Fruit fly (Drosophila melanogaster) whole organism, embryonic: ENCODE results near the gene Gen.

Experiments
- Abd-B ChIP-seq: fragments of 200-800 bp; sonication (Bioruptor generic); optimal IDR thresholded peaks from 2 replicates; lab custom pipeline; 2018; ENCODE audit warnings: missing biosample characterization, mild to moderate bottlenecking, missing genetic modification characterization, moderate library complexity
- Adf1 ChIP-seq: fragments of 200-800 bp; sonication (Bioruptor generic); IDR thresholded peaks from 2 replicates; pipeline ENCODE4 v1.3.6; 2022; ENCODE audit warnings: missing biosample characterization, missing genetic modification characterization
- CG11504 ChIP-seq: fragments of 200-800 bp; sonication (Bioruptor generic); optimal IDR thresholded peaks from 3 replicates; lab custom pipeline; 2019; ENCODE audit warnings: missing biosample characterization, mild to moderate bottlenecking, missing genetic modification characterization, moderate library complexity
- CG13123 ChIP-seq: fragments of 200-800 bp; sonication (Bioruptor generic); optimal IDR thresholded peaks from 2 replicates; lab custom pipeline; 2016; ENCODE audit warnings: missing biosample characterization, missing genetic modification characterization
- CG13287 ChIP-seq: fragments of 200-800 bp; sonication (Bioruptor generic); IDR thresholded peaks from 2 replicates; pipeline ENCODE4 v1.3.6; 2022; ENCODE audit warnings: missing biosample characterization, missing genetic modification characterization; ENCODE audit not compliant: partially characterized antibody
- CG14667 ChIP-seq: fragments of 200-800 bp; sonication (Bioruptor generic); IDR thresholded peaks from 2 replicates; pipeline ENCODE4 v1.3.6; 2022; ENCODE audit warnings: missing biosample characterization, missing genetic modification characterization
- CG14965 ChIP-seq: fragments of 200-800 bp; sonication (Bioruptor generic); optimal IDR thresholded peaks from 2 replicates; lab custom pipeline; 2016; ENCODE audit warnings: missing biosample characterization, missing genetic modification characterization, borderline replicate concordance
- CG1792 ChIP-seq: fragments of 200-800 bp; sonication (Bioruptor generic); optimal IDR thresholded peaks from 2 replicates; lab custom pipeline; 2016; ENCODE audit warnings: missing biosample characterization, missing genetic modification characterization
- CG18476 ChIP-seq: fragments of 200-800 bp; sonication (Bioruptor generic); optimal IDR thresholded peaks from 2 replicates; lab custom pipeline; 2016; ENCODE audit warnings: missing biosample characterization, mild to moderate bottlenecking, missing genetic modification characterization
- CG34224 ChIP-seq: fragments of 200-800 bp; sonication (Bioruptor generic); IDR thresholded peaks from 3 replicates; pipeline ENCODE4 v1.3.6; 2022; ENCODE audit warnings: missing biosample characterization, missing genetic modification characterization; ENCODE audit not compliant: partially characterized antibody
- CG4854 ChIP-seq: fragments of 200-800 bp; sonication (Bioruptor generic); optimal IDR thresholded peaks from 2 replicates; lab custom pipeline; 2016; ENCODE audit warnings: missing biosample characterization, missing genetic modification characterization, inconsistent platforms
- CG7928 ChIP-seq: fragments of 200-800 bp; sonication (Bioruptor generic); optimal IDR thresholded peaks from 2 replicates; lab custom pipeline; 2017; ENCODE audit warnings: missing biosample characterization, mild to moderate bottlenecking, missing genetic modification characterization
- CG8290 ChIP-seq, 3 experiments: fragments of 200-800 bp; sonication (Bioruptor generic); optimal IDR thresholded peaks; 2 replicates each; lab custom pipeline; 2016 to 2019; ENCODE audit warnings: missing biosample characterization in 3 of 3, missing genetic modification characterization in 3 of 3, mild to moderate bottlenecking in 2 of 3, moderate library complexity in 1 of 3
- CG9609 ChIP-seq: fragments of 200-800 bp; sonication (Bioruptor generic); optimal IDR thresholded peaks from 3 replicates; lab custom pipeline; 2016; ENCODE audit warnings: missing biosample characterization, missing genetic modification characterization
- CHES-1-like ChIP-seq: fragments of 200-800 bp; sonication (Bioruptor generic); optimal IDR thresholded peaks from 2 replicates; lab custom pipeline; 2016; ENCODE audit warnings: missing biosample characterization, missing genetic modification characterization
- Ets65A ChIP-seq: fragments of 200-800 bp; sonication (Bioruptor generic); peaks from one replicate; lab custom pipeline; 2016; ENCODE audit warnings: missing biosample characterization, missing genetic modification characterization
- Ets97D ChIP-seq: fragments of 200-800 bp; sonication (Bioruptor generic); optimal IDR thresholded peaks from 3 replicates; lab custom pipeline; 2016; ENCODE audit warnings: missing biosample characterization, missing genetic modification characterization
- Mes4 ChIP-seq: fragments of 200-800 bp; sonication (Bioruptor generic); optimal IDR thresholded peaks from 2 replicates; lab custom pipeline; 2016; ENCODE audit warnings: missing biosample characterization, missing genetic modification characterization
- NFAT ChIP-seq: fragments of 200-800 bp; sonication (Bioruptor generic); IDR thresholded peaks from 2 replicates; pipeline ENCODE4 v1.3.6; 2022; ENCODE audit warnings: missing biosample characterization, missing genetic modification characterization
- Opbp ChIP-seq: fragments of 200-800 bp; sonication (Bioruptor generic); IDR thresholded peaks from 3 replicates; pipeline ENCODE4 v1.3.6; 2022; ENCODE audit warnings: missing biosample characterization, missing genetic modification characterization; ENCODE audit not compliant: partially characterized antibody
- Poxn ChIP-seq: fragments of 200-800 bp; sonication (Bioruptor generic); IDR thresholded peaks from 2 replicates; pipeline ENCODE4 v1.3.6; 2022; ENCODE audit warnings: missing biosample characterization, missing genetic modification characterization
- Rfx ChIP-seq: fragments of 200-800 bp; sonication (Bioruptor generic); IDR thresholded peaks from 2 replicates; pipeline ENCODE4 v1.3.6; 2022; ENCODE audit warnings: missing biosample characterization, missing genetic modification characterization
- Side ChIP-seq: fragments of 200-800 bp; sonication (Bioruptor generic); optimal IDR thresholded peaks from 2 replicates; lab custom pipeline; 2016; ENCODE audit warnings: missing biosample characterization, missing genetic modification characterization
- Taf1 ChIP-seq: fragments of 200-800 bp; sonication (Bioruptor generic); IDR thresholded peaks from 2 replicates; pipeline ENCODE4 v1.3.6; 2022; ENCODE audit warnings: missing biosample characterization, missing genetic modification characterization
- Tbp ChIP-seq: fragments of >200 bp; optimal IDR thresholded peaks from 2 replicates; lab custom pipeline; 2018; ENCODE audit warnings: missing biosample characterization, missing genetic modification characterization
- ara ChIP-seq: fragments of 200-800 bp; sonication (Bioruptor generic); IDR thresholded peaks from 2 replicates; pipeline ENCODE4 v1.3.6; 2022; ENCODE audit warnings: missing biosample characterization, missing genetic modification characterization
- bab2 ChIP-seq: fragments of 200-800 bp; sonication (Bioruptor generic); optimal IDR thresholded peaks from 2 replicates; lab custom pipeline; 2016; ENCODE audit warnings: missing biosample characterization, missing genetic modification characterization
- br ChIP-seq: fragments of >200 bp; optimal IDR thresholded peaks from 2 replicates; lab custom pipeline; 2017
- chinmo ChIP-seq: fragments of 200-800 bp; sonication (Bioruptor generic); IDR thresholded peaks from 4 replicates; pipeline ENCODE4 v1.3.6; 2022; ENCODE audit warnings: missing biosample characterization, missing genetic modification characterization; ENCODE audit not compliant: partially characterized antibody
- chn ChIP-seq: fragments of 200-800 bp; sonication (Bioruptor generic); optimal IDR thresholded peaks from 2 replicates; lab custom pipeline; 2016; ENCODE audit warnings: missing biosample characterization, missing genetic modification characterization
- cwo ChIP-seq: fragments of 200-800 bp; sonication (Bioruptor generic); optimal IDR thresholded peaks from 3 replicates; lab custom pipeline; 2017; ENCODE audit warnings: missing biosample characterization, missing genetic modification characterization, mild to moderate bottlenecking, moderate library complexity, missing genetic modification reagents
- dati ChIP-seq: fragments of 200-800 bp; sonication (Bioruptor generic); IDR thresholded peaks from 2 replicates; pipeline ENCODE4 v1.3.6; 2022; ENCODE audit warnings: missing biosample characterization, missing genetic modification characterization
- dm ChIP-seq: fragments of 200-800 bp; sonication (Bioruptor generic); optimal IDR thresholded peaks from 3 replicates; lab custom pipeline; 2016; ENCODE audit warnings: missing biosample characterization, missing genetic modification characterization
- ftz-f1 ChIP-seq: fragments of 200-800 bp; sonication (Bioruptor generic); optimal IDR thresholded peaks from 2 replicates; lab custom pipeline; 2016; ENCODE audit warnings: missing biosample characterization, missing genetic modification characterization
- gro ChIP-seq: fragments of 200-800 bp; sonication (Bioruptor generic); optimal IDR thresholded peaks from 2 replicates; lab custom pipeline; 2016; ENCODE audit warnings: missing biosample characterization, missing genetic modification characterization
- hkb ChIP-seq, 2 experiments: fragments of 200-800 bp in 1 of 2; fragments of >200 bp in 1 of 2; sonication (Bioruptor generic) in 1 of 2; IDR thresholded peaks in 1 of 2; optimal IDR thresholded peaks in 1 of 2; 2 replicates each; pipeline versions ENCODE4 v1.3.6 to Lab custom; 2017 to 2022; ENCODE audit warnings: missing biosample characterization in 1 of 2, missing genetic modification characterization in 1 of 2
- jigr1 ChIP-seq: fragments of 200-800 bp; sonication (Bioruptor generic); IDR thresholded peaks from 3 replicates; pipeline ENCODE4 v1.3.6; 2022; ENCODE audit warnings: missing biosample characterization, missing genetic modification characterization
- lab ChIP-seq: fragments of 200-800 bp; sonication (Bioruptor generic); optimal IDR thresholded peaks from 3 replicates; lab custom pipeline; 2017; ENCODE audit warnings: missing biosample characterization, missing genetic modification characterization, mild to moderate bottlenecking, moderate library complexity, missing genetic modification reagents
- mam ChIP-seq: fragments of 200-800 bp; sonication (Bioruptor generic); optimal IDR thresholded peaks from 3 replicates; lab custom pipeline; 2016; ENCODE audit warnings: missing biosample characterization, missing genetic modification characterization
- pho ChIP-seq: fragments of 200-800 bp; sonication (Bioruptor generic); optimal IDR thresholded peaks from 2 replicates; lab custom pipeline; 2016; ENCODE audit warnings: missing biosample characterization, missing genetic modification characterization
- phol ChIP-seq: fragments of 200-800 bp; sonication (Bioruptor generic); optimal IDR thresholded peaks from 3 replicates; lab custom pipeline; 2018; ENCODE audit warnings: missing biosample characterization, mild to moderate bottlenecking, missing genetic modification characterization, moderate library complexity
- rib ChIP-seq: fragments of 200-800 bp; sonication (Bioruptor generic); IDR thresholded peaks from 2 replicates; pipeline ENCODE4 v1.3.6; 2022; ENCODE audit warnings: missing biosample characterization, missing genetic modification characterization
- scrt ChIP-seq: fragments of 200-800 bp; sonication (Bioruptor generic); optimal IDR thresholded peaks from 2 replicates; lab custom pipeline; 2018; ENCODE audit warnings: missing biosample characterization, mild to moderate bottlenecking, missing genetic modification characterization, moderate library complexity
- sd ChIP-seq: fragments of 200-800 bp; sonication (Bioruptor generic); optimal IDR thresholded peaks from 3 replicates; lab custom pipeline; 2018; ENCODE audit warnings: missing biosample characterization, mild to moderate bottlenecking, missing genetic modification characterization, moderate library complexity
- sens ChIP-seq: fragments of 200-800 bp; sonication (Bioruptor generic); peaks from one replicate; lab custom pipeline; 2016; ENCODE audit warnings: missing biosample characterization, missing genetic modification characterization
- sob ChIP-seq: fragments of 200-800 bp; sonication (Bioruptor generic); IDR thresholded peaks from 2 replicates; pipeline ENCODE4 v1.3.6; 2022; ENCODE audit warnings: missing biosample characterization, missing genetic modification characterization
- sqz ChIP-seq: fragments of 200-800 bp; sonication (Bioruptor generic); optimal IDR thresholded peaks from 3 replicates; lab custom pipeline; 2018; ENCODE audit warnings: missing biosample characterization, mild to moderate bottlenecking, missing genetic modification characterization
- ssp ChIP-seq: fragments of 200-800 bp; sonication (Bioruptor generic); IDR thresholded peaks from 2 replicates; pipeline ENCODE4 v1.3.6; 2022; ENCODE audit warnings: missing biosample characterization, missing genetic modification characterization
- unpg ChIP-seq: fragments of 200-800 bp; sonication (Bioruptor generic); optimal IDR thresholded peaks from 3 replicates; lab custom pipeline; 2018; ENCODE audit warnings: missing biosample characterization, mild to moderate bottlenecking, missing genetic modification characterization, moderate library complexity
- usp ChIP-seq: fragments of >200 bp; optimal IDR thresholded peaks from 2 replicates; lab custom pipeline; 2017; ENCODE audit warnings: missing biosample characterization, missing genetic modification characterization

Gene Gen

DNA sequence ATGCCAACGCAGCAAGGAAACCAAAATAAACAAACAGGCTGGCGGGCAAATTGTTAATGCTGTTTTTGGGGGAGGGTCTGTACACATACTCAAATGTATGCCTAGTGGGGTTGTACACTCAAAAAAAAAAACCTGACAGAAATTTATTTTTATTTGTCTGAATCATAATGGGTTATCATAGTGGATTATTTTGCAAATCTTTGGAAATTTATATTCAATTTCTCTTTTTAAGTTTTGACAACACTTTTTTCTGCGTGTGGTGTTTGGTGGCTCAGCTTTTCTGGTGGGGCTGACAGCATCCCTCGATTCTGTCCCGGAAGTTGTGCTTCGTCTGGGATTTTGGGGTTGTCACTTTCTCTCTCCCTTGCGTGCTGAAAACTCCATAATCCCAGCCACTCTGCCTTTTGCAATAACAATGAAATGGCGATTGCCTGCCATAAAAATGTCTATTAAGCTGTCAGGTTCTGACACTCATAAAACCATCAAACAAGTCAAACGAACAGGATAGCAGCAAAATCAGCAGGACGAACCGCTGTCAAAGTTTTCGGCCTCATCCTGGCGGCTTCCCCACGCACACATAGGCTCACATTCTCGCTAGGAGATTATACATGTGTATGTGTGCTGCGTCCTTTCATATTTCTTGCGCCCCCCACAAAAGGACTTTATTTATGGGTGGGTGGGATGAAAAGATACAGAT lies 2.9 kb upstream of the Gen start (continued):
- peak; percentile 77 for TF ChIP-seq Side (GFP tag; lab: Kevin White, UChicago)
- peak; percentile 35 for TF ChIP-seq CG14965 (GFP tag; lab: Kevin White, UChicago)
- peak; percentile 22 for TF ChIP-seq CG8290 (GFP tag; optimal IDR thresholded peaks at IDR 0.05; lab: Kevin White, UChicago)
- TF ChIP-seq CG8290 (tag; optimal IDR thresholded peaks at IDR 0.05; lab: Kevin White, UChicago), result peak in 1 of 2 experiments; percentile 21
- no peak for TF ChIP-seq br
- TF ChIP-seq Ets65A (GFP tag; lab: Kevin White, UChicago), result peak; percentile 93
- peak; percentile 61; the same call in 1 of the 3 replicates for TF ChIP-seq jigr1 (GFP tag; lab: Robert Waterston, UW)
- no peak for TF ChIP-seq Abd-B (GFP tag; lab: Kevin White, UChicago)
- peak; percentile 70 for TF ChIP-seq ssp
- TF ChIP-seq mam (GFP tag; lab: Kevin White, UChicago), result peak; percentile 82
- TF ChIP-seq scrt (GFP tag; lab: Kevin White, UChicago), result peak; percentile 76
- TF ChIP-seq Ets97D (GFP tag; lab: Kevin White, UChicago), result peak; percentile 37
- no peak for TF ChIP-seq CG34224 (GFP tag; lab: Robert Waterston, UW)
- no peak; the same call in 1 of the 2 replicates for TF ChIP-seq CG14667 (GFP tag; lab: Robert Waterston, UW)
- TF ChIP-seq chinmo (GFP tag; lab: Robert Waterston, UW), result no peak
- no peak for TF ChIP-seq phol (tag; lab: Kevin White, UChicago)
- TF ChIP-seq CG11504, result no peak
- peak; percentile 78; the same call in 1 of the 2 replicates for TF ChIP-seq Taf1 (GFP tag; lab: Robert Waterston, UW)
- peak; percentile 69 for TF ChIP-seq bab2 (GFP tag; lab: Kevin White, UChicago)
- TF ChIP-seq lab, result peak; percentile 91
- no peak for TF ChIP-seq CG13123 (GFP tag; lab: Kevin White, UChicago)
- peak; percentile 46 for TF ChIP-seq Adf1 (GFP tag; lab: Robert Waterston, UW)
- no peak for TF ChIP-seq unpg
- peak; percentile 48 for TF ChIP-seq CG18476 (GFP tag; lab: Kevin White, UChicago)
- TF ChIP-seq ara, result peak; percentile 69
- TF ChIP-seq usp (GFP tag; lab: Kevin White, UChicago), result no peak
- TF ChIP-seq Poxn (GFP tag; lab: Robert Waterston, UW), result peak; percentile 58; the same call in 1 of the 2 replicates
- TF ChIP-seq sqz (GFP tag; lab: Kevin White, UChicago), result no peak
- TF ChIP-seq sd (tag; lab: Kevin White, UChicago), result no peak
- TF ChIP-seq dm (GFP tag; lab: Kevin White, UChicago), result no peak
- peak; percentile 35 for TF ChIP-seq CG1792 (GFP tag; lab: Kevin White, UChicago)
- TF ChIP-seq Tbp (GFP tag; lab: Kevin White, UChicago), result no peak
- TF ChIP-seq gro (GFP tag; lab: Kevin White, UChicago), result peak; percentile 79
- TF ChIP-seq ftz-f1, result no peak
- TF ChIP-seq pho, result peak; percentile 83
- TF ChIP-seq CG9609 (GFP tag; lab: Kevin White, UChicago), result peak; percentile 73
- TF ChIP-seq dati (GFP tag; lab: Robert Waterston, UW), result no peak
- TF ChIP-seq CG4854 (GFP tag; lab: Kevin White, UChicago), result peak; percentile 15
- peak; percentile 73 for TF ChIP-seq CHES-1-like
- peak; percentile 30 for TF ChIP-seq Mes4 (GFP tag; lab: Kevin White, UChicago)
- peak; percentile 85 for TF ChIP-seq Rfx (GFP tag; lab: Robert Waterston, UW)
- TF ChIP-seq NFAT, result no peak; the same call in 1 of the 2 replicates
- TF ChIP-seq rib (GFP tag; lab: Robert Waterston, UW), result peak; percentile 74; the same call in 1 of the 2 replicates
- peak; percentile 76 for TF ChIP-seq cwo (GFP tag; lab: Kevin White, UChicago)
- no peak for TF ChIP-seq hkb (optimal IDR thresholded peaks at IDR 0.05; lab: Kevin White, UChicago)
- TF ChIP-seq hkb (GFP tag; IDR thresholded peaks at IDR 0.05; lab: Robert Waterston, UW), result peak; percentile 90
- TF ChIP-seq sens (GFP tag; lab: Kevin White, UChicago), result peak; percentile 97
- TF ChIP-seq CG13287 (GFP tag; lab: Robert Waterston, UW), result no peak
- TF ChIP-seq CG7928 (GFP tag; lab: Kevin White, UChicago), result peak; percentile 12
- TF ChIP-seq sob (GFP tag; lab: Robert Waterston, UW), result peak; percentile 90
- TF ChIP-seq Opbp (GFP tag; lab: Robert Waterston, UW), result no peak
- TF ChIP-seq chn, result peak; percentile 74
